Fruit fly (Drosophila melanogaster): ENCODE measurements around the gene CG42661.

The CG42661 gene

dm6 chr3L:7433325-7433827, 31.9 kb upstream of the CG42661 start (continued):
- TF ChIP-seq slou (GFP tag; optimal IDR thresholded peaks at IDR 0.05) (no peak), E2f2 (GFP tag; IDR thresholded peaks at IDR 0.05) (0 out of 2 replicates have a peak, but pooled peaks have one; percentile 12), CG15269 (tag; optimal IDR thresholded peaks at IDR 0.05) (peak; percentile 27), CG31441 (GFP tag; IDR thresholded peaks at IDR 0.05) (peak; percentile 35; the same call in 1 of the 2 replicates), Oli (tag; optimal IDR thresholded peaks at IDR 0.05) (peak; percentile 1), Dbx (GFP tag; IDR thresholded peaks at IDR 0.05) (0 out of 3 replicates have a peak, but pooled peaks have one; percentile 39), kni (GFP tag; optimal IDR thresholded peaks at IDR 0.05) (no peak), lola (GFP tag; optimal IDR thresholded peaks at IDR 0.05) (peak in 1 of 3 experiments; percentile 25), bigmax (GFP tag; optimal IDR thresholded peaks at IDR 0.05) (no peak), CG6791 (GFP tag; IDR thresholded peaks at IDR 0.05; ENCODE audit: partially characterized antibody) (peak; percentile 10; the same call in 1 of the 3 replicates), CG17359 (tag; optimal IDR thresholded peaks at IDR 0.05) (peak; percentile 10), dimm (GFP tag; IDR thresholded peaks at IDR 0.05) (no peak), CG30431 (GFP tag; optimal IDR thresholded peaks at IDR 0.05) (no peak), CG14441 (GFP tag; IDR thresholded peaks at IDR 0.05) (peak; percentile 12; the same call in 1 of the 2 replicates), CG7556 (GFP tag; optimal IDR thresholded peaks at IDR 0.05) (peak; percentile 28), CG9817 (tag; optimal IDR thresholded peaks at IDR 0.05) (no peak), lmd (GFP tag; IDR thresholded peaks at IDR 0.05) (peak; percentile 49), ash1 (GFP tag; optimal IDR thresholded peaks at IDR 0.05) (no peak), bcd (GFP tag; optimal IDR thresholded peaks at IDR 0.05) (peak; percentile 13), CG18011 (GFP tag; optimal IDR thresholded peaks at IDR 0.05) (no peak), chinmo (GFP tag; IDR thresholded peaks at IDR 0.05; ENCODE audit: partially characterized antibody) (peak; percentile 85; the same call in 2 of the 4 replicates), Sry-β (GFP tag; optimal IDR thresholded peaks at IDR 0.05) (no peak), zfh1 (GFP tag; IDR thresholded peaks at IDR 0.05) (no peak), BtbVII (GFP tag; optimal IDR thresholded peaks at IDR 0.05) (no peak), CG10321 (GFP tag; IDR thresholded peaks at IDR 0.05) (peak; percentile 6; the same call in 1 of the 2 replicates), MBD-R2 (GFP tag; IDR thresholded peaks at IDR 0.05) (0 out of 2 replicates have a peak, but pooled peaks have one; percentile 12), Meics (GFP tag; optimal IDR thresholded peaks at IDR 0.05) (peak; percentile 12), CTCF (GFP tag; optimal IDR thresholded peaks at IDR 0.05) (no peak), Eip74EF (GFP tag; optimal IDR thresholded peaks at IDR 0.05) (no peak), sug (tag; optimal IDR thresholded peaks at IDR 0.05) (peak; percentile 82), unpg (GFP tag; optimal IDR thresholded peaks at IDR 0.05) (peak; percentile 42), Aef1 (GFP tag; IDR thresholded peaks at IDR 0.05) (peak; percentile 85), bsh (GFP tag; optimal IDR thresholded peaks at IDR 0.05) (peak; percentile 29 to 51), ttk (GFP tag; IDR thresholded peaks at IDR 0.05) (peak; percentile 49), CG2116 (GFP tag; optimal IDR thresholded peaks at IDR 0.05) (no peak), CG17361 (GFP tag; IDR thresholded peaks at IDR 0.05) (peak; percentile 28; the same call in 1 of the 3 replicates), pita (GFP tag; optimal IDR thresholded peaks at IDR 0.05) (no peak), grau (tag; optimal IDR thresholded peaks at IDR 0.05) (peak; percentile 42), prd (optimal IDR thresholded peaks at IDR 0.05) (no peak), prd (GFP tag; IDR thresholded peaks at IDR 0.05) (peak; percentile 14; the same call in 1 of the 3 replicates), slbo (GFP tag; IDR thresholded peaks at IDR 0.05) (peak; percentile 35; the same call in 1 of the 2 replicates), Fer3 (tag; optimal IDR thresholded peaks at IDR 0.05) (peak; percentile 3)

All from whole organism, embryonic.